Worm (Caenorhabditis elegans) whole organism, L2 larva: ENCODE measurements around the gene elo-7.

ENCODE experiments used
- blmp-1 ChIP-seq: sonication (generic microtip); optimal IDR thresholded peaks from 2 replicates; lab custom pipeline; 2017; ENCODE audit warnings: missing genetic modification characterization, mild to moderate bottlenecking, missing compliant biosample characterization, antibody characterized with exemption, moderate library complexity; ENCODE audit not compliant: insufficient read depth
- ceh-16 ChIP-seq: fragments of 150-350 bp; optimal IDR thresholded peaks from 2 replicates; lab custom pipeline; 2014; ENCODE audit warnings: missing biosample characterization, missing genetic modification characterization
- egl-27 ChIP-seq: sonication (generic microtip); optimal IDR thresholded peaks from 3 replicates; lab custom pipeline; 2017; ENCODE audit warnings: missing biosample characterization, missing genetic modification reagents, missing genetic modification characterization
- nhr-11 ChIP-seq: fragments of 150-350 bp; optimal IDR thresholded peaks from 2 replicates; lab custom pipeline; 2014; ENCODE audit warnings: missing biosample characterization, missing genetic modification characterization
- nhr-12 ChIP-seq: fragments of 150-350 bp; optimal IDR thresholded peaks from 2 replicates; lab custom pipeline; 2014; ENCODE audit warnings: missing biosample characterization, missing genetic modification characterization
- nhr-237 ChIP-seq: fragments of 150-350 bp; optimal IDR thresholded peaks from 2 replicates; lab custom pipeline; 2014; ENCODE audit warnings: missing biosample characterization, missing genetic modification characterization
- unc-62 ChIP-seq: fragments of 150-350 bp; optimal IDR thresholded peaks from 2 replicates; lab custom pipeline; 2014; ENCODE audit warnings: missing biosample characterization, missing genetic modification reagents, missing genetic modification characterization

- no peak for TF ChIP-seq nhr-12 (tag; lab: Kevin White, UChicago)
- TF ChIP-seq nhr-237: no peak
- no peak for TF ChIP-seq unc-62 (GFP tag; lab: Kevin White, UChicago)
- no peak for TF ChIP-seq ceh-16 (tag; lab: Kevin White, UChicago)
- no peak for TF ChIP-seq egl-27 (tag; lab: Kevin White, UChicago)
- peak; percentile 59 for TF ChIP-seq blmp-1
- TF ChIP-seq nhr-11: no peak
Observed at ce11 chrIV:9516831-9517230, 12.9 kb upstream of the elo-7 start, which contains the start of gene C33A12.19.
